Worm (Caenorhabditis elegans) whole organism, mixed stage, embryonic: ENCODE measurements around the gene ascc-1.

Experiments used
- blmp-1 ChIP-seq: fragments of 150-350 bp; optimal IDR thresholded peaks from 2 replicates; lab custom pipeline; 2014; ENCODE audit warnings: missing biosample characterization, missing genetic modification characterization
- elt-3 ChIP-seq: fragments of 150-350 bp; optimal IDR thresholded peaks from 2 replicates; lab custom pipeline; 2014; ENCODE audit warnings: missing biosample characterization, missing genetic modification characterization
- ham-2 ChIP-seq: fragments of 200-800 bp; sonication (Bioruptor generic); optimal IDR thresholded peaks from 2 replicates; lab custom pipeline; 2018; ENCODE audit warnings: mild to moderate bottlenecking, missing genetic modification characterization, missing compliant biosample characterization
- lin-13 ChIP-seq: fragments of 150-350 bp; optimal IDR thresholded peaks from 2 replicates; lab custom pipeline; 2014; ENCODE audit warnings: missing biosample characterization, missing genetic modification characterization
- lin-32 ChIP-seq: fragments of 200-800 bp; sonication (Bioruptor generic); optimal IDR thresholded peaks from 2 replicates; lab custom pipeline; 2018; ENCODE audit warnings: mild to moderate bottlenecking, missing genetic modification characterization, missing compliant biosample characterization
- mls-2 ChIP-seq: sonication (generic microtip); optimal IDR thresholded peaks from 2 replicates; lab custom pipeline; 2016; ENCODE audit warnings: mild to moderate bottlenecking, missing genetic modification characterization, moderate library complexity, missing compliant biosample characterization
- nhr-12 ChIP-seq: fragments of 150-350 bp; optimal IDR thresholded peaks from 2 replicates; lab custom pipeline; 2014; ENCODE audit warnings: missing biosample characterization, missing genetic modification characterization
- nhr-237 ChIP-seq: fragments of 150-350 bp; optimal IDR thresholded peaks from 2 replicates; lab custom pipeline; 2014; ENCODE audit warnings: missing biosample characterization, missing genetic modification characterization
- nhr-28 ChIP-seq: fragments of 150-350 bp; optimal IDR thresholded peaks from 2 replicates; lab custom pipeline; 2014; ENCODE audit warnings: missing biosample characterization, missing genetic modification characterization
- nhr-76 ChIP-seq: sonication (generic microtip); optimal IDR thresholded peaks from 2 replicates; lab custom pipeline; 2017; ENCODE audit warnings: missing biosample characterization, missing genetic modification characterization
- pha-4 ChIP-seq: fragments of 150-350 bp; optimal IDR thresholded peaks from 2 replicates; lab custom pipeline; 2018; ENCODE audit warnings: missing biosample characterization, missing genetic modification reagents, missing genetic modification characterization
- unc-39 ChIP-seq: fragments of 150-350 bp; optimal IDR thresholded peaks from 2 replicates; lab custom pipeline; 2014; ENCODE audit warnings: missing biosample characterization, missing genetic modification characterization
- unc-62 ChIP-seq: fragments of 150-350 bp; optimal IDR thresholded peaks from 2 replicates; lab custom pipeline; 2014; ENCODE audit warnings: missing biosample characterization, missing genetic modification reagents, missing genetic modification characterization
- ztf-11 ChIP-seq: fragments of 150-350 bp; optimal IDR thresholded peaks from 2 replicates; lab custom pipeline; 2014; ENCODE audit warnings: missing biosample characterization, missing genetic modification characterization

- TF ChIP-seq elt-3 (tag; lab: Kevin White, UChicago): no peak
- no peak for TF ChIP-seq unc-39
- TF ChIP-seq ham-2: no peak
- TF ChIP-seq unc-62: no peak
- TF ChIP-seq nhr-12: no peak
- TF ChIP-seq blmp-1 (tag; lab: Kevin White, UChicago): no peak
- no peak for TF ChIP-seq pha-4 (tag; lab: Kevin White, UChicago)
- TF ChIP-seq mls-2: no peak
- TF ChIP-seq lin-13 (tag; lab: Kevin White, UChicago): no peak
- no peak for TF ChIP-seq nhr-76 (tag; lab: Kevin White, UChicago)
- TF ChIP-seq nhr-28 (tag; lab: Kevin White, UChicago): no peak
- no peak for TF ChIP-seq nhr-237 (tag; lab: Kevin White, UChicago)
- no peak for TF ChIP-seq lin-32 (GFP tag; lab: Kevin White, UChicago)
- TF ChIP-seq ztf-11 (tag; lab: Kevin White, UChicago): no peak
Measured at ce11 chrII:55204-55603, 2.3 kb upstream of the ascc-1 start, which contains the start of gene tre-5.
